Fruit fly (Drosophila melanogaster): ENCODE measurements around the gene X11L.
A peak's percentile ranks its signal among the peaks of the same experiment; 100 is the strongest.

X11L gene

DNA sequence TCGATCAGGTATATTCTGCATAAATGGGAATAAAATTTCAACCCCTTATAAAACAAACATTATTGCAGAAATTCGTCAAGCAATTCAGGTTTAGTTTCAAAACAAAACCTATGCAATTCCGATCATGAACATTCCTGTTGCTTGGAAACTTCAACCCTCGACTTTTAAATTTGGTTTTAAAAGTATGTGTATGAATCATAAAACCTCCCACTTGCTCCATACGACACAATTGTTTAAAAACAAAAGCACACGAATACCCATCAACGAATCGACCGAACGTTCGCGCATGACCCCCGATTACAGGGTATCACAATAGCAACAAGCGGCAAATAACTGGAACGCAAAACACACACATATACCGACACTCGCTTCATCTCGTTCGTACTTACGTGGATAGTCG lies 21.3 kb upstream of the X11L start (continued):
- TF ChIP-seq HmgD (GFP tag; optimal IDR thresholded peaks at IDR 0.05): no peak
- TF ChIP-seq danr (GFP tag; IDR thresholded peaks at IDR 0.05): no peak
- no peak for TF ChIP-seq Dip3 (GFP tag; optimal IDR thresholded peaks at IDR 0.05)
- TF ChIP-seq Meics (GFP tag; optimal IDR thresholded peaks at IDR 0.05): peak; percentile 21
- no peak for TF ChIP-seq twi (tag; optimal IDR thresholded peaks at IDR 0.05)
- peak; percentile 33 for TF ChIP-seq CG9609 (GFP tag; optimal IDR thresholded peaks at IDR 0.05)
- no peak for TF ChIP-seq CG11093 (GFP tag; IDR thresholded peaks at IDR 0.05)
- TF ChIP-seq CG1792 (GFP tag; optimal IDR thresholded peaks at IDR 0.05): peak; percentile 20
- TF ChIP-seq Dbx (GFP tag; IDR thresholded peaks at IDR 0.05): no peak
- TF ChIP-seq Drgx (GFP tag; IDR thresholded peaks at IDR 0.05): no peak
- no peak for TF ChIP-seq vvl (GFP tag; IDR thresholded peaks at IDR 0.05)
- no peak for TF ChIP-seq pum (GFP tag; optimal IDR thresholded peaks at IDR 0.05)
- TF ChIP-seq Six4 (GFP tag; optimal IDR thresholded peaks at IDR 0.05): no peak
- no peak for TF ChIP-seq CrebB (tag; optimal IDR thresholded peaks at IDR 0.05)
- TF ChIP-seq zen (tag; optimal IDR thresholded peaks at IDR 0.05): no peak
- TF ChIP-seq lov (optimal IDR thresholded peaks at IDR 0.05): no peak
- TF ChIP-seq lov (GFP tag; IDR thresholded peaks at IDR 0.05): no peak
- TF ChIP-seq CG6654 (GFP tag; optimal IDR thresholded peaks at IDR 0.05): no peak
- peak; percentile 6 for TF ChIP-seq CG16815 (GFP tag; optimal IDR thresholded peaks at IDR 0.05)
- peak; percentile 8 for TF ChIP-seq nau (GFP tag; optimal IDR thresholded peaks at IDR 0.05)
- no peak for TF ChIP-seq CG18764 (GFP tag; optimal IDR thresholded peaks at IDR 0.05)
- TF ChIP-seq CG31365 (tag; optimal IDR thresholded peaks at IDR 0.05): no peak
- no peak for TF ChIP-seq CG14965 (GFP tag; optimal IDR thresholded peaks at IDR 0.05; ENCODE audit: borderline replicate concordance)
- TF ChIP-seq CG2129 (GFP tag; IDR thresholded peaks at IDR 0.05; ENCODE audit: partially characterized antibody): no peak
- TF ChIP-seq CG3065 (GFP tag; optimal IDR thresholded peaks at IDR 0.05): no peak
- no peak for TF ChIP-seq CG16779 (GFP tag; IDR thresholded peaks at IDR 0.05)
- TF ChIP-seq CG8290 (GFP tag; optimal IDR thresholded peaks at IDR 0.05): no peak
- peak in 1 of 2 experiments; percentile 51 for TF ChIP-seq CG8290 (tag; optimal IDR thresholded peaks at IDR 0.05)
- 0 out of 3 replicates have a peak, but pooled peaks have one; percentile 7 for TF ChIP-seq Opbp (GFP tag; IDR thresholded peaks at IDR 0.05; ENCODE audit: partially characterized antibody)
- TF ChIP-seq fd64A (GFP tag; optimal IDR thresholded peaks at IDR 0.05): no peak
- no peak for TF ChIP-seq Dek (tag; optimal IDR thresholded peaks at IDR 0.05)
- TF ChIP-seq crol (GFP tag; IDR thresholded peaks at IDR 0.05): no peak
- TF ChIP-seq tx (GFP tag; optimal IDR thresholded peaks at IDR 0.05): no peak
- no peak for TF ChIP-seq crc (GFP tag; optimal IDR thresholded peaks at IDR 0.05)
- no peak for TF ChIP-seq GATAe (GFP tag; conservative IDR thresholded peaks at IDR 0.05)
- 0 out of 2 replicates have a peak, but pooled peaks have one; percentile 19 for TF ChIP-seq ttk (GFP tag; IDR thresholded peaks at IDR 0.05)
- no peak for TF ChIP-seq Awh (GFP tag; IDR thresholded peaks at IDR 0.05)
- TF ChIP-seq z (GFP tag; IDR thresholded peaks at IDR 0.05): no peak
- TF ChIP-seq Doc3 (GFP tag; IDR thresholded peaks at IDR 0.05; ENCODE audit: partially characterized antibody): no peak
- TF ChIP-seq Lpt (GFP tag; optimal IDR thresholded peaks at IDR 0.05): no peak
- TF ChIP-seq CG9876 (GFP tag; optimal IDR thresholded peaks at IDR 0.05): no peak
- no peak for TF ChIP-seq sd (tag; optimal IDR thresholded peaks at IDR 0.05)
- peak; percentile 9 for TF ChIP-seq CG4424 (GFP tag; optimal IDR thresholded peaks at IDR 0.05)
- TF ChIP-seq Myb (GFP tag; optimal IDR thresholded peaks at IDR 0.05): no peak
- TF ChIP-seq gfzf (GFP tag; optimal IDR thresholded peaks at IDR 0.05): no peak
- no peak for TF ChIP-seq CG11456 (GFP tag; IDR thresholded peaks at IDR 0.05)
- TF ChIP-seq CG6689 (GFP tag; IDR thresholded peaks at IDR 0.05): no peak
- no peak for TF ChIP-seq pfk (GFP tag; optimal IDR thresholded peaks at IDR 0.05)
- TF ChIP-seq B-H1 (GFP tag; IDR thresholded peaks at IDR 0.05): no peak
- TF ChIP-seq tgo (GFP tag; IDR thresholded peaks at IDR 0.05): no peak
- no peak for TF ChIP-seq CG3847 (GFP tag; IDR thresholded peaks at IDR 0.05)
- no peak for TF ChIP-seq schlank (tag; optimal IDR thresholded peaks at IDR 0.05)
- TF ChIP-seq BEAF-32 (GFP tag; optimal IDR thresholded peaks at IDR 0.05): no peak

Measured in whole organism, embryonic.